Worm (Caenorhabditis elegans) whole organism, midembryonic: Measurements from ENCODE around the gene K02E7.7.
"Not testable (repeated sequence)": the region's sequence is repeated elsewhere in the genome, so short reads cannot be mapped to it uniquely, and the experiment has no call there.

Experiments used
- T22C8.4 ChIP-seq: fragments of 200-800 bp; sonication (Bioruptor generic); IDR thresholded peaks from 2 replicates; pipeline ENCODE4 v1.3.6; 2022; ENCODE audit warnings: missing genetic modification characterization, missing compliant biosample characterization
- cog-1 ChIP-seq: sonication (generic microtip); optimal IDR thresholded peaks from 2 replicates; lab custom pipeline; 2016; ENCODE audit warnings: missing genetic modification characterization, missing compliant biosample characterization
- flt-1 ChIP-seq: fragments of 200-800 bp; sonication (Bioruptor generic); IDR thresholded peaks from 2 replicates; pipeline ENCODE4 v1.3.6; 2022; ENCODE audit warnings: missing genetic modification characterization, missing compliant biosample characterization
- klf-2 ChIP-seq: fragments of 200-800 bp; sonication (Bioruptor generic); conservative IDR thresholded peaks from 2 replicates; pipeline ENCODE4 v1.3.6; 2022; ENCODE audit warnings: missing genetic modification reagents, missing genetic modification characterization, missing compliant biosample characterization
- med-1 ChIP-seq: sonication (generic microtip); optimal IDR thresholded peaks from 2 replicates; lab custom pipeline; 2017; ENCODE audit warnings: missing genetic modification characterization, mild to moderate bottlenecking, missing compliant biosample characterization, antibody characterized with exemption, missing genetic modification reagents; ENCODE audit not compliant: insufficient read depth
- ref-1 ChIP-seq: fragments of 200-800 bp; sonication (Bioruptor generic); conservative IDR thresholded peaks from 2 replicates; pipeline ENCODE4 v1.3.6; 2022; ENCODE audit warnings: missing genetic modification reagents, missing genetic modification characterization, missing compliant biosample characterization
- tab-1 ChIP-seq: fragments of 200-800 bp; sonication (Bioruptor generic); IDR thresholded peaks from 2 replicates; pipeline ENCODE4 v1.3.6; 2022; ENCODE audit warnings: missing genetic modification characterization, missing compliant biosample characterization
- ztf-23 ChIP-seq: fragments of 200-800 bp; sonication (Bioruptor generic); IDR thresholded peaks from 2 replicates; pipeline ENCODE4 v1.3.6; 2022; ENCODE audit warnings: missing genetic modification reagents, missing genetic modification characterization, missing compliant biosample characterization
- ztf-29 ChIP-seq: fragments of 200-800 bp; sonication (Bioruptor generic); IDR thresholded peaks from 2 replicates; pipeline ENCODE4 v1.3.6; 2022; ENCODE audit warnings: missing genetic modification reagents, missing genetic modification characterization, missing compliant biosample characterization

The K02E7.7 gene

DNA sequence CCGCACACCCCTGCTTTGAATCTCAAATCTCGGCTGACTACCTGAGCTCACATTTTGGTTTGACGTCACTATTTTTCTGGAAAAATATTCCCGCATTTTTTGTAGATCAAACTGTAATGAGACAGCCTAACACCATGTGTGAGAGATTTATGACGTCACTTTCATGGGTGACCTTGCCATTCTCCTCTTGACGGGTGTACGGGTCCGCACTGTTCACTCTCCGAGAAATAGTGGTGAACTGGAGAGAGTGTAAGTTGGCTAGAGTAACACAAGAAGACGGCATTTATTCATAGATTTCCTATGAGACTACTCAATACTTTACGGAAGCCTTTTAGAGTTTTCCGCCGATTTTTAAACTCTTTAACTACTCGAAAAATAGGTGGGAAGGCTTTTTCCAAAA is at the start of gene K02E7.7:
Gene K02E7.7 (plus strand): TSS at position 301 of the 400 bp plus-strand sequence.
- not testable (repeated sequence) for TF ChIP-seq T22C8.4 (GFP tag; lab: Robert Waterston, UW); ztf-29 (GFP tag; lab: Robert Waterston, UW); cog-1 (tag; lab: Kevin White, UChicago)

DNA sequence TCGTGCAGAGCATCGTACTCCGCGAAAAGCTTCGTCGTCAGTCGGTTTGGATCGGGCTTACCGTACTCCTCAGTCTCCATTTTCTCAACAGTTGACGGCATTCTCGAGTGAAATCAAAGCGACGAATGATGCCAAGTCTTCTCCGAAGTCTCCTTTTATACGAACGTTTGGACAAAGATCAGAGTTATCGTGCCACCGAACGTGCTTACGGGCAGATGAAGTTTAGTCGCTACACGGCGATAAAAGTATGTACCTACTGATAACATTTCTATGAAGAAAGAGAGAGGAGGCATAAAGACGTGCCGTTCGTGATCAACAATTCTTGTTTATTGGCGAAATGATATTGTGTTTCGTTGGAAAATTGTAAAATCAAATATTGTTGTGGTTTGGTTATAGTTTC is 48.4 kb upstream of the K02E7.7 start, which contains the start of gene F45D11.14:
Gene F45D11.14 (minus strand): TSS at position 101 of the 400 bp plus-strand sequence.
- not testable (repeated sequence) for TF ChIP-seq flt-1 (GFP tag; lab: Robert Waterston, UW); med-1 (GFP tag; lab: Kevin White, UChicago); ref-1 (GFP tag; lab: Robert Waterston, UW)

DNA sequence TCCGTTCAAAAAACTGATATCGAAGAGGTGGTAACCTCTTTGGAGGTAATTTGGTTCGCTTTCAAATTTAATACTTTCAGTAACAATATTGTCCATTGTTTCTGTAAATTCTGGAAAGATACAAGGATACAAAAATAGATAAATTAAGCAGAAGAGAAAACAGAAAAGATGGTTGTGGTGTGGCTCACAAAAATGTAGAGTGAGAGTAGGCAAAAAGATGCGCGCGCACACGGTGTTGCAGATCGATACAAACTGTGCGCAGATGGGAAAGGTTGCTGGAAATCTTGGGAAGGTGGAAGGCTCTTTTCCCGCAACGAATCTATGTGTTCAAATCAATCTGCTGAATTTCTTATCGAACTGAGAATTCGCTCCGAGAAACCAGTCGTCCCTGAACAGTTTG is 30.1 kb upstream of the K02E7.7 start, which contains the start of gene btb-11:
Gene btb-11 (minus strand): TSS at position 101 of the 400 bp plus-strand sequence.
- TF ChIP-seq klf-2, T22C8.4, tab-1 (GFP tag; lab: Robert Waterston, UW): not testable (repeated sequence)

DNA sequence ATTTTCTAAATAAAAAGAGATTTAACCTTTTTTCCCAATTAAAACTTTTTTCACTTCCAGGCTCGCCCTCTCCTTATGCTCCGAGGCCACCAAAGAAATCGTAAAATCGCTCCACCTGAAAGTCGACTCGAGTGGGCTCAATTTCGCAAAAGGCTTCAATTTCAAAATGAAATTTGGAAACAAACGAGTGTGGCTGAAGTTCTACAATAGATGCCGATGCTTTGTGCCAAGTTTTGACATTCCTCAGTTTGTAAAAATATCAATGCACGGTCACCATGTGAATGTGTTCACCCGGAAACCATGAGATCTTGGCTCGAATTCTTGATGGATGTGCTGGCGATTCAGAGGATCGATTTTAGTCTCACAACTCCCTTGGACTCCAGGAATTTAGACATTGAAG is 28.2 kb upstream of the K02E7.7 start, which contains the start of gene M01D1.12:
Gene M01D1.12 (plus strand): TSS at position 301 of the 400 bp plus-strand sequence.
- TF ChIP-seq flt-1 (GFP tag; lab: Robert Waterston, UW), result no peak
- no peak for TF ChIP-seq klf-2 (GFP tag; lab: Robert Waterston, UW)
- no peak for TF ChIP-seq cog-1 (tag; lab: Kevin White, UChicago)
- no peak for TF ChIP-seq T22C8.4 (GFP tag; lab: Robert Waterston, UW)

DNA sequence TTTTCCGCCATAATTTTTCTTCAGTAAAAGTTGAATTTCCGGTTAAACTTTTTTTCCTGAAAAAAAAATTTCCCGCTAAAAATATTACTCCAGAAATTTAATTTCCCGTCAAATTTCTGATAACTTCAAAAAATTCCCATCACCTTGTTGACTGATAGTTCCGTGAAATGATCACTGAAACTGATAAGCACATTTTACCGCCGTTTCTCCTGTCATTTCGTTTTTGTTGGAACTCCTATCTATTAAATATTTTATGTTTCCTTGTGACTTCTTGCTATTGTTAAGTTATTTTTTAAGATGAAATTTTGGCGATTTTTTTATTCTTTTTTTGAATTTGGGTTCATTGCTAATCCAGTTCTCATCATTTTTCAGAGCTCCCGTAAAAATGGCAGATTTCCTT is 26.2 kb upstream of the K02E7.7 start, which contains the start of gene math-34:
Gene math-34 (plus strand): TSS at position 371 of the 400 bp plus-strand sequence.
- TF ChIP-seq flt-1 (GFP tag; lab: Robert Waterston, UW) (no peak), klf-2 (GFP tag; lab: Robert Waterston, UW) (no peak), ztf-23 (GFP tag; lab: Robert Waterston, UW) (no peak), med-1 (GFP tag; lab: Kevin White, UChicago) (no peak), ref-1 (GFP tag; lab: Robert Waterston, UW) (no peak), tab-1 (GFP tag; lab: Robert Waterston, UW) (no peak), T22C8.4 (GFP tag; lab: Robert Waterston, UW) (no peak), ztf-29 (GFP tag; lab: Robert Waterston, UW) (no peak), cog-1 (tag; lab: Kevin White, UChicago) (no peak)

DNA sequence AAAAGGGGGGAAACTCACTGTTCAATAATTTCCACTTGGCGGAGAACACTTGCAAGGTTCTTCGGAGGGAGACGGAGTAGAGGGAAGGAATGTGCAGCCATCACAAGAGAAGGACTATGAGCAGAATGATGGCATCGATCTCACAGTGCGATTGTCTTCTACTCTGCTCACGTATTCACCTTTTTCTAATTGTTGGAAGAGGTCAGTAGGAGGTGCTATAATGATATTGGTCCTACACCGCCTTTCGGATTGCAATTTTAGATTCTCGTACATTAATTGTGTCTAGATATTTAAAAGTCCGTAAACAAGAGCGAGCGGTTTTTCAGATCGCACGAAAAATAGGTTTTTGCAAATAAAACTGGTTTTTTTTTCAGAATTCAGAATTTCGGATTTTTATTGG is 14.4 kb upstream of the K02E7.7 start, which contains the start of gene fbxb-39:
Gene fbxb-39 (minus strand): TSS at position 101 of the 400 bp plus-strand sequence.
- TF ChIP-seq ref-1 (GFP tag; lab: Robert Waterston, UW) (no peak), ztf-23 (GFP tag; lab: Robert Waterston, UW) (no peak), flt-1 (GFP tag; lab: Robert Waterston, UW) (no peak)

DNA sequence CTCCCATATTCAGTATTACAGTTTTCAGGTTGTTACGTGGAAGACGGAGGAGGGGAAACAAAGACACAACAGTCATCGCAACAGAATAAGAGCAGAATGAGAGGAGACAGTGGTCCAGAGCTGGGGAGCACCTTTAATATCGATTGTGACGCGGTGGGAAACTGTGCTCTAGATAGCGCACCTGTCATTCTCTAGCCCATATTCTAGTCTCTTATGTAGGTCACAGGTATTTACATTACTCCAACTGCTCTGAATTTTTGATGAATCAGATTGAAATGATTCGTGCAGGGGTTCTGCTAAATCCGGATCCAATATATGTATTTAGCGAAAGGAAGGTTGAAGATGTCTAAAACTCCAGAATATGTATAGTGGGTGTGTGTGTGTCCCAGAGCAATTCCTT is 12.6 kb upstream of the K02E7.7 start, which contains the start of gene fbxb-41:
Gene fbxb-41 (minus strand): TSS at position 101 of the 400 bp plus-strand sequence.
- TF ChIP-seq klf-2 (GFP tag; lab: Robert Waterston, UW) (no peak), ref-1 (GFP tag; lab: Robert Waterston, UW) (no peak), tab-1 (GFP tag; lab: Robert Waterston, UW) (no peak), cog-1 (tag; lab: Kevin White, UChicago) (no peak), ztf-29 (GFP tag; lab: Robert Waterston, UW) (no peak), med-1 (GFP tag; lab: Kevin White, UChicago) (no peak), ztf-23 (GFP tag; lab: Robert Waterston, UW) (no peak), T22C8.4 (GFP tag; lab: Robert Waterston, UW) (no peak), flt-1 (GFP tag; lab: Robert Waterston, UW) (no peak)

DNA sequence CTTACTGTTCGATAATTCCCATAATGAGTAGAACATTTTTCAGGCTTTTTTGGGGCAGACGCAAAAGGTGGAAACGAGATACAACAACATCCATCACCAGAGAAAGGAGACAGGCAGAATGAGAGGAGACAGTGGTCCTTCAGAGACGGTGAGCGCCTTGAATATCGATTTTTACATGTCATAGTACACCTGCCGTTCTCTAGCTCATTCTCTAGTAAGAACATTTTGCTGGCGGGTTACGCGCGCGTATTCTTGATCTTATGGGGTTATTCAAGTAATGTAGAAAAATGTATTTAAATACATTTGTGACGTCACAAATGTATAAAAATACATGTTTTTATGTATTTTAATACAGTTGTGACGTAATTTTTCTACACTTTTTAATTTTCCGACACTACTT is 10.9 kb upstream of the K02E7.7 start, which contains the start of gene fbxb-45:
Gene fbxb-45 (minus strand): TSS at position 101 of the 400 bp plus-strand sequence.
- peak; percentile 58 for TF ChIP-seq T22C8.4 (GFP tag; lab: Robert Waterston, UW)

DNA sequence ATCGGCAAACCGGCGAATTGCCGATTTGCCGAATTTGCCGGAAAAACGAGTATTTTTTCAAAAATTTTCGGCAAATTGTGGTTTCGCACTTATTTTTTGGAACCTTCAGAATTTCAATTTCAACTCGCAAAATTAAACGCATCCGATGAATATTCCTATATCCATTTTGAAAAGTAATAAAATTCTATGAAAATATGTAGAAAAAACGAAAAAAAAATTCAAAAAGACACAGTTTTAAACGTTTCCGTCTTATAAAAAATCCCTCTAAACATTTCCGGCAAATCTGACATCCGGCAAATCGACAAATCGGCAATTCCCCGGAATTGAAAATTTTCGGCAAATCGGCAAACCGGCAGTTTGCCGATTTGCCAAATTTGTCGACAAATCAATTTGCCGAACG is 9.1 kb upstream of the K02E7.7 start, which contains the start of gene str-148:
Gene str-148 (plus strand): TSS at position 301 of the 400 bp plus-strand sequence.
- TF ChIP-seq ztf-29 (GFP tag; lab: Robert Waterston, UW), result no peak
- no peak for TF ChIP-seq tab-1 (GFP tag; lab: Robert Waterston, UW)

DNA sequence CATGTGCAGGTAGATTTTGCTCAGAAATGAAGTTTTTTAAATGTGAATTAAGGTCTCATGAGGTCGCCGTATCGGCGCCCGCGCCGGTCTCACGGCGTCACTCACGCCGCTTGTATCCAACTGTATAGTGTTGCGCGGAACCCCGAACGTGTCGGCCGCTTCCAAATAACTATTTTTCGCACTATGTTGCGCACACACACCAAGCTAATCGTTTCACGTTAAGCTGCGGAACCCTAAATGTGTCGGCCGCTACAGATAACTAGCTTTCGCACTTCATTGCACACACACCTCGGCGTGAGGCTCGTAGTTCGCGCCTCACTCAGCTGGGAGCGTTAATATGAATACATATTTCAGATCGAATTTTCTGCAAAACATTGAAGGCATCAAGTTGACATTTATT is 7.9 kb upstream of the K02E7.7 start:
- TF ChIP-seq tab-1 (GFP tag; lab: Robert Waterston, UW), result no peak
- TF ChIP-seq ztf-29 (GFP tag; lab: Robert Waterston, UW), result no peak
- no peak for TF ChIP-seq klf-2 (GFP tag; lab: Robert Waterston, UW)
- no peak for TF ChIP-seq ztf-23 (GFP tag; lab: Robert Waterston, UW)
- no peak for TF ChIP-seq med-1 (GFP tag; lab: Kevin White, UChicago)
- TF ChIP-seq cog-1 (tag; lab: Kevin White, UChicago), result no peak
- TF ChIP-seq flt-1 (GFP tag; lab: Robert Waterston, UW), result no peak
- TF ChIP-seq T22C8.4 (GFP tag; lab: Robert Waterston, UW), result no peak
- no peak for TF ChIP-seq ref-1 (GFP tag; lab: Robert Waterston, UW)
